Worm (Caenorhabditis elegans) whole organism, mixed stage, embryonic: ENCODE data around the gene pitr-2.

Experiments used
- ceh-39 ChIP-seq: fragments of 150-350 bp; optimal IDR thresholded peaks from 2 replicates; lab custom pipeline; 2014; ENCODE audit warnings: missing biosample characterization, missing genetic modification characterization
- lsy-2 ChIP-seq: fragments of 150-350 bp; optimal IDR thresholded peaks from 2 replicates; lab custom pipeline; 2014; ENCODE audit warnings: missing biosample characterization, missing genetic modification characterization
- pha-4 ChIP-seq: fragments of 150-350 bp; optimal IDR thresholded peaks from 2 replicates; lab custom pipeline; 2018; ENCODE audit warnings: missing biosample characterization, missing genetic modification reagents, missing genetic modification characterization
- snpc-4 ChIP-seq: fragments of 150-350 bp; optimal IDR thresholded peaks from 2 replicates; lab custom pipeline; 2014; ENCODE audit warnings: missing biosample characterization, missing genetic modification characterization
- unc-62 ChIP-seq: fragments of 150-350 bp; optimal IDR thresholded peaks from 2 replicates; lab custom pipeline; 2014; ENCODE audit warnings: missing biosample characterization, missing genetic modification reagents, missing genetic modification characterization
- ztf-11 ChIP-seq: fragments of 150-350 bp; optimal IDR thresholded peaks from 2 replicates; lab custom pipeline; 2014; ENCODE audit warnings: missing biosample characterization, missing genetic modification characterization

ce11 chrV:9096674-9097073 lies 40.8 kb downstream of the pitr-2 start:
- TF ChIP-seq ceh-39 (tag; lab: Kevin White, UChicago) (no peak), pha-4 (tag; lab: Kevin White, UChicago) (no peak), lsy-2 (no peak), snpc-4 (tag; lab: Kevin White, UChicago) (no peak), unc-62 (GFP tag; lab: Kevin White, UChicago) (no peak), ztf-11 (tag; lab: Kevin White, UChicago) (no peak)
